Fruit fly (Drosophila melanogaster) whole organism, adult: ENCODE results near the gene CG8360.
A peak's percentile ranks its signal among the peaks of the same experiment; 100 is the strongest.

ENCODE experiments used
- CG11617 ChIP-seq: fragments of 200-800 bp; sonication (Bioruptor generic); optimal IDR thresholded peaks from 2 replicates; lab custom pipeline; 2017; ENCODE audit warnings: mild to moderate bottlenecking, missing biosample characterization, missing genetic modification reagents, missing genetic modification characterization
- CG12768 ChIP-seq: fragments of 200-800 bp; sonication (Bioruptor generic); optimal IDR thresholded peaks from 2 replicates; lab custom pipeline; 2017; ENCODE audit warnings: missing biosample characterization, missing genetic modification characterization, mild to moderate bottlenecking, moderate library complexity, missing genetic modification reagents
- CG14711 ChIP-seq: fragments of 200-800 bp; sonication (Bioruptor generic); optimal IDR thresholded peaks from 2 replicates; lab custom pipeline; 2018; ENCODE audit warnings: missing biosample characterization, mild to moderate bottlenecking, missing genetic modification characterization, moderate library complexity
- CG1620 ChIP-seq: fragments of 200-800 bp; sonication (Bioruptor generic); optimal IDR thresholded peaks from 2 replicates; lab custom pipeline; 2016; ENCODE audit warnings: missing biosample characterization, missing genetic modification characterization
- CG33017 ChIP-seq: fragments of 200-800 bp; sonication (Bioruptor generic); optimal IDR thresholded peaks from 2 replicates; lab custom pipeline; 2018; ENCODE audit warnings: missing biosample characterization, mild to moderate bottlenecking, missing genetic modification characterization, moderate library complexity
- CG5204 ChIP-seq: fragments of 200-800 bp; sonication (Bioruptor generic); optimal IDR thresholded peaks from 2 replicates; lab custom pipeline; 2016; ENCODE audit warnings: missing biosample characterization, missing genetic modification characterization
- CG7045 ChIP-seq: fragments of 200-800 bp; sonication (Bioruptor generic); optimal IDR thresholded peaks from 2 replicates; lab custom pipeline; 2017; ENCODE audit warnings: missing biosample characterization, mild to moderate bottlenecking, missing genetic modification characterization
- CG7101 ChIP-seq: fragments of 200-800 bp; sonication (Bioruptor generic); optimal IDR thresholded peaks from 2 replicates; lab custom pipeline; 2018; ENCODE audit warnings: missing biosample characterization, mild to moderate bottlenecking, missing genetic modification characterization, moderate library complexity
- Clk ChIP-seq: fragments of 200-800 bp; sonication (Bioruptor generic); optimal IDR thresholded peaks from 2 replicates; lab custom pipeline; 2017; ENCODE audit warnings: missing biosample characterization, missing genetic modification characterization
- Crg-1 ChIP-seq: fragments of 200-800 bp; sonication (Bioruptor generic); optimal IDR thresholded peaks from 2 replicates; lab custom pipeline; 2016; ENCODE audit warnings: missing biosample characterization, missing genetic modification characterization
- Hr96 ChIP-seq: fragments of 200-800 bp; sonication (Bioruptor generic); optimal IDR thresholded peaks from 2 replicates; lab custom pipeline; 2016; ENCODE audit warnings: missing biosample characterization, missing genetic modification characterization
- Mnt ChIP-seq: fragments of 200-800 bp; sonication (Bioruptor generic); optimal IDR thresholded peaks from 2 replicates; lab custom pipeline; 2016; ENCODE audit warnings: missing biosample characterization, mild to moderate bottlenecking, missing genetic modification characterization
- bab1 ChIP-seq: fragments of 200-800 bp; sonication (Bioruptor generic); optimal IDR thresholded peaks from 3 replicates; lab custom pipeline; 2019; ENCODE audit warnings: missing biosample characterization, mild to moderate bottlenecking, missing genetic modification characterization, moderate library complexity
- cic ChIP-seq: fragments of 200-800 bp; sonication (Bioruptor generic); optimal IDR thresholded peaks from 2 replicates; lab custom pipeline; 2017; ENCODE audit warnings: missing biosample characterization, mild to moderate bottlenecking, missing genetic modification characterization, moderate library complexity
- cnc ChIP-seq, 2 experiments: fragments of >200 bp; optimal IDR thresholded peaks; 2 replicates each; lab custom pipeline; 2017
- kay ChIP-seq: fragments of 200-800 bp; sonication (Bioruptor generic); peaks from one replicate; lab custom pipeline; 2016; ENCODE audit warnings: missing biosample characterization, missing genetic modification characterization, borderline replicate concordance
- ovo ChIP-seq: fragments of 200-800 bp; sonication (Bioruptor generic); optimal IDR thresholded peaks from 2 replicates; lab custom pipeline; 2016; ENCODE audit warnings: missing biosample characterization, missing genetic modification characterization
- pad ChIP-seq: fragments of 200-800 bp; sonication (Bioruptor generic); optimal IDR thresholded peaks from 3 replicates; lab custom pipeline; 2017; ENCODE audit warnings: missing biosample characterization, missing genetic modification characterization, mild to moderate bottlenecking, moderate library complexity, missing genetic modification reagents
- tj ChIP-seq: fragments of 200-800 bp; sonication (Bioruptor generic); optimal IDR thresholded peaks from 3 replicates; lab custom pipeline; 2017; ENCODE audit warnings: missing biosample characterization, mild to moderate bottlenecking, missing genetic modification characterization, moderate library complexity
- toe ChIP-seq: fragments of 200-800 bp; sonication (Bioruptor generic); optimal IDR thresholded peaks from 2 replicates; lab custom pipeline; 2016; ENCODE audit warnings: missing biosample characterization, missing genetic modification characterization

The CG8360 gene

dm6 chr2L:8215259-8215929 is 2.6 kb downstream of the CG8360 start, which contains the start of gene CG8349:
TSS of gene CG8349 (plus strand) at chr2L:8215915.
- no peak for TF ChIP-seq CG5204 (GFP tag; lab: Kevin White, UChicago)
- no peak for TF ChIP-seq Mnt
- no peak for TF ChIP-seq ovo (GFP tag; lab: Kevin White, UChicago)
- TF ChIP-seq Crg-1 (GFP tag; lab: Kevin White, UChicago), result no peak
- TF ChIP-seq CG14711, result no peak
- TF ChIP-seq pad (GFP tag; lab: Kevin White, UChicago), result no peak
- peak; percentile 81 for TF ChIP-seq kay (GFP tag; lab: Kevin White, UChicago)
- no peak for TF ChIP-seq CG12768 (GFP tag; lab: Kevin White, UChicago)
- TF ChIP-seq Hr96 (GFP tag; lab: Kevin White, UChicago), result no peak

- TF ChIP-seq Hr96 (GFP tag; lab: Kevin White, UChicago) (no peak), Mnt (no peak), tj (no peak), cnc (optimal IDR thresholded peaks at IDR 0.05; lab: Kevin White, UChicago) (no peak), CG33017 (no peak), pad (GFP tag; lab: Kevin White, UChicago) (no peak), toe (GFP tag; lab: Kevin White, UChicago) (no peak), CG11617 (no peak), kay (GFP tag; lab: Kevin White, UChicago) (no peak), CG7101 (tag; lab: Kevin White, UChicago) (no peak), CG5204 (GFP tag; lab: Kevin White, UChicago) (no peak), CG7045 (no peak), cic (no peak)
Observed at dm6 chr2L:8217917-8218316, 5.2 kb downstream of the CG8360 start, which contains the start of gene CG8292. TSS of gene CG8292 (minus strand) at chr2L:8218017.

dm6 chr2L:8220393-8220934 is 7.7 kb downstream of the CG8360 start, which contains the start of gene Snx6:
TSS of gene Snx6 (minus strand) at chr2L:8220741.
- TF ChIP-seq Crg-1 (GFP tag; lab: Kevin White, UChicago) (no peak), CG7101 (tag; lab: Kevin White, UChicago) (no peak), kay (GFP tag; lab: Kevin White, UChicago) (peak; percentile 88), CG14711 (no peak), CG33017 (no peak), bab1 (GFP tag; lab: Kevin White, UChicago) (peak; percentile 48), Clk (GFP tag; lab: Kevin White, UChicago) (no peak), CG1620 (GFP tag; lab: Kevin White, UChicago) (no peak), tj (no peak), pad (GFP tag; lab: Kevin White, UChicago) (no peak), cic (no peak), toe (GFP tag; lab: Kevin White, UChicago) (no peak), CG11617 (no peak), CG7045 (no peak), Mnt (no peak), CG5204 (GFP tag; lab: Kevin White, UChicago) (no peak)

dm6 chr2L:8229134-8229533 is 16.4 kb downstream of the CG8360 start:
- TF ChIP-seq cic (peak; percentile 75), CG7045 (peak; percentile 5), pad (GFP tag; lab: Kevin White, UChicago) (no peak), toe (GFP tag; lab: Kevin White, UChicago) (no peak), kay (GFP tag; lab: Kevin White, UChicago) (no peak)

dm6 chr2L:8229628-8230027 is 16.9 kb downstream of the CG8360 start:
- TF ChIP-seq cnc (optimal IDR thresholded peaks at IDR 0.05; lab: Kevin White, UChicago) (no peak), tj (no peak), CG33017 (no peak), bab1 (GFP tag; lab: Kevin White, UChicago) (no peak)

- TF ChIP-seq kay (GFP tag; lab: Kevin White, UChicago) (peak; percentile 78), Crg-1 (GFP tag; lab: Kevin White, UChicago) (no peak)
Observed at dm6 chr2L:8230255-8230654, 17.5 kb downstream of the CG8360 start.

dm6 chr2L:8232389-8232788 is 19.6 kb downstream of the CG8360 start:
- TF ChIP-seq CG14711 (no peak), Crg-1 (GFP tag; lab: Kevin White, UChicago) (no peak), CG11617 (no peak), CG7101 (tag; lab: Kevin White, UChicago) (no peak), CG5204 (GFP tag; lab: Kevin White, UChicago) (no peak), ovo (GFP tag; lab: Kevin White, UChicago) (no peak), Hr96 (GFP tag; lab: Kevin White, UChicago) (no peak), toe (GFP tag; lab: Kevin White, UChicago) (no peak), cnc (optimal IDR thresholded peaks at IDR 0.05; lab: Kevin White, UChicago) (no peak), kay (GFP tag; lab: Kevin White, UChicago) (no peak), CG7045 (no peak), tj (no peak), pad (GFP tag; lab: Kevin White, UChicago) (no peak)
